Fruit fly (Drosophila melanogaster) whole organism, wandering third instar larva: ENCODE measurements around the gene ps.

Experiments
- Abd-B ChIP-seq: fragments of >200 bp; optimal IDR thresholded peaks from 2 replicates; lab custom pipeline; 2017; ENCODE audit warnings: missing biosample characterization, missing genetic modification characterization
- CG32264 ChIP-seq: fragments of 200-800 bp; sonication (Bioruptor generic); optimal IDR thresholded peaks from 2 replicates; lab custom pipeline; 2016; ENCODE audit warnings: missing biosample characterization, missing genetic modification characterization
- Hnf4 ChIP-seq: fragments of 200-800 bp; sonication (Bioruptor generic); optimal IDR thresholded peaks from 2 replicates; lab custom pipeline; 2016; ENCODE audit warnings: missing biosample characterization, mild to moderate bottlenecking, missing genetic modification characterization
- Hr78 ChIP-seq: fragments of >200 bp; optimal IDR thresholded peaks from 2 replicates; lab custom pipeline; 2017; ENCODE audit warnings: missing biosample characterization, missing genetic modification characterization
- Myc ChIP-seq: fragments of >200 bp; optimal IDR thresholded peaks from 2 replicates; lab custom pipeline; 2017
- N ChIP-seq: fragments of >200 bp; optimal IDR thresholded peaks from 2 replicates; lab custom pipeline; 2018; ENCODE audit warnings: missing biosample characterization, missing external identifiers, missing genetic modification characterization
- Rel ChIP-seq, 2 experiments: fragments of 200-800 bp; sonication (Bioruptor generic) in 1 of 2; optimal IDR thresholded peaks; 2 replicates in 1 of 2; 3 replicates in 1 of 2; lab custom pipeline; 2016 to 2019; ENCODE audit warnings: mild to moderate bottlenecking in 2 of 2, missing biosample characterization in 2 of 2, missing genetic modification characterization in 2 of 2, moderate library complexity in 1 of 2
- Sp1 ChIP-seq: fragments of 200-800 bp; sonication (Bioruptor generic); optimal IDR thresholded peaks from 3 replicates; lab custom pipeline; 2019; ENCODE audit warnings: missing biosample characterization, mild to moderate bottlenecking, missing genetic modification characterization, moderate library complexity
- br ChIP-seq: fragments of 200-800 bp; sonication (Bioruptor generic); optimal IDR thresholded peaks from 2 replicates; lab custom pipeline; 2016; ENCODE audit warnings: missing biosample characterization, missing genetic modification characterization
- h ChIP-seq: fragments of 200-800 bp; sonication (Bioruptor generic); optimal IDR thresholded peaks from 3 replicates; lab custom pipeline; 2016; ENCODE audit warnings: missing biosample characterization, mild to moderate bottlenecking, missing genetic modification characterization
- pan ChIP-seq: fragments of >200 bp; optimal IDR thresholded peaks from 2 replicates; lab custom pipeline; 2017
- psq ChIP-seq: fragments of 200-800 bp; sonication (Bioruptor generic); optimal IDR thresholded peaks from 3 replicates; lab custom pipeline; 2017; ENCODE audit warnings: missing biosample characterization, mild to moderate bottlenecking, missing genetic modification characterization, moderate library complexity
- usp ChIP-seq: fragments of >200 bp; optimal IDR thresholded peaks from 2 replicates; lab custom pipeline; 2017; ENCODE audit warnings: missing biosample characterization, missing genetic modification characterization

DNA sequence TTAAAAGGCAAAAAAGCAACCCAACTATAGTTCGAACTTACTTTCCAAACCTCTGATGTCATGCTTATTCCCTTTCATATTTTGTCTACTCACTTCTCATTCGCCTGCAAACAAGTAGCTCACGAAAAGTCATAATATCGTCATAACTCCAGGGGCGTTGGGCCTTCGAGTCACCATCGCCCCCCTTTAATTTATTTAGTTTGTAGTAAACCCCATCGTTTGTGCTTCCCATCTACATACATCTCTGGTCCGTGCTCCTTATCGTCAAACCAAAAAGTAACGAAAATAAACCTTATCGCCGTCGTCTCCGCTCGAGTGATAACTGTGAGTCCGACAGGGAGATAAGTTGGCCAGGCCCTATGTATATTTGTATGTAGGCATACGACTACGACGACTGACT is 11.2 kb downstream of the ps start:
- peak; percentile 89 for TF ChIP-seq h
- no peak for TF ChIP-seq N (GFP tag; lab: Kevin White, UChicago)
- no peak for TF ChIP-seq Abd-B (GFP tag; lab: Kevin White, UChicago)
- TF ChIP-seq Sp1 (GFP tag; lab: Kevin White, UChicago), result peak; percentile 74
- TF ChIP-seq CG32264, result peak; percentile 69
- TF ChIP-seq psq (GFP tag; lab: Kevin White, UChicago), result peak; percentile 84
- TF ChIP-seq Hnf4 (GFP tag; lab: Kevin White, UChicago), result peak; percentile 76
- TF ChIP-seq usp (GFP tag; lab: Kevin White, UChicago), result no peak
- TF ChIP-seq br (GFP tag; lab: Kevin White, UChicago), result peak; percentile 85
- peak; percentile 58 for TF ChIP-seq Rel (GFP tag; optimal IDR thresholded peaks at IDR 0.05; lab: Kevin White, UChicago)
- peak; percentile 97 for TF ChIP-seq Rel (tag; optimal IDR thresholded peaks at IDR 0.05; lab: Kevin White, UChicago)
- no peak for TF ChIP-seq Myc (lab: Kevin White, UChicago)
- no peak for TF ChIP-seq Hr78 (GFP tag; lab: Kevin White, UChicago)
- TF ChIP-seq pan (lab: Kevin White, UChicago), result no peak
